Fruit fly (Drosophila melanogaster) S2 (cell line): ENCODE measurements around the gene Proc.

Experiments
- CG8478 ChIP-seq: fragments of >200 bp; optimal IDR thresholded peaks from 2 replicates; lab custom pipeline; 2018
- CTCF ChIP-seq, 2 experiments: fragments of >200 bp; optimal IDR thresholded peaks; 2 replicates each; lab custom pipeline; 2018

DNA sequence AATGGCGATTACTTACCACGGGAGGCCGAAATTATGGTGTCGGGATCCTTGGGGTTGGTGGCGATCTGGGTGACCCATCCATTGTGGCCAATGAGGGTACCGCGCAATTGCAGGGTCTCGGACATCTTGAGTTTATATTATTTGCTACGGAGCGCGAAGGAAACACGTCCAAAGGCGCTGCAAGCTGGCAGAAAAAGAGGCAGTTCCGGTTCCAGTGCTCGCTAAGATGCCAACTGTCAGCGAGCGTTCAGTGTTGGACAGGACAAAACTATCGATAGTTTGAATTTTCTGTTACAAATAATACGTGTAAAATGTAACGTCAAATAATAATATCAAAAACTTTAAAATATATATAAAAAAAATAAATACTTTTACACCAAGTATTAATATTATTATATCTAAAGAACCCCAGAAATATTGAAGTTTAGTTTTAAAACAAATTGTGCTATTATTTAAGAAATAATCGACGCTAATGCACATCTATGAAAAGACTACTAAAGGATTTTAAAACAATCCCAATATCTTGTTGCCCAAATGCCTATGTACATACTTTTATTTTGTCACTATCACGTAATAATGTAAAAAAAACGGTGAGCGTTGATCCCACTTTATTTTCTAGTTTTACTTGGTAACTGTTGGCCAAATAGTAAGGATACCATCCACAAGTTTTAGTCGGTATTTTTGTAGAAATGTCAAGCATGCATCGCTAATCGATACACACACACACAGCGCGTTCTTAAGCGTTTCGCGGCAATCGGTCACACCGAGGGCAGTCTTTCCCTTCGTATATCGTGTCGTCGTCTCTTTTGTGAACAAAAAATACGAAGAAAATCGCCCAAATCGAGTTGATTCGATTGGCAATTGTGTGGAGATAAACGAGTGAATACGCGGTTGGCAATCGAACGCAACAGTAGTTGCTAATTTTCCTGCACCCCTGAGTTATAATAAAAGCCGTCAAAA, 43.9 kb downstream of the Proc start, which contains the start of the genes Rack1 and mts:
- TF ChIP-seq CG8478 (lab: Kevin White, UChicago) (no peak), CTCF (optimal IDR thresholded peaks at IDR 0.05; lab: Kevin White, UChicago) (peak in 1 of 2 experiments; percentile 22)
